Worm (Caenorhabditis elegans) whole organism, L3 larva: ENCODE data around the gene Y58A7A.4.

Experiments
- elt-2 ChIP-seq: sonication (generic microtip); optimal IDR thresholded peaks from 2 replicates; lab custom pipeline; 2016; ENCODE audit warnings: missing genetic modification reagents, mild to moderate bottlenecking, missing genetic modification characterization, missing compliant biosample characterization
- jun-1 ChIP-seq: fragments of 150-350 bp; optimal IDR thresholded peaks from 2 replicates; lab custom pipeline; 2014; ENCODE audit warnings: missing biosample characterization, missing genetic modification reagents, missing genetic modification characterization
- lin-39 ChIP-seq: fragments of 150-350 bp; optimal IDR thresholded peaks from 2 replicates; lab custom pipeline; 2018; ENCODE audit warnings: missing biosample characterization, missing genetic modification reagents, missing genetic modification characterization
- mdl-1 ChIP-seq: fragments of 150-350 bp; optimal IDR thresholded peaks from 2 replicates; lab custom pipeline; 2014; ENCODE audit warnings: missing biosample characterization, missing genetic modification characterization
- nhr-23 ChIP-seq: fragments of 150-350 bp; optimal IDR thresholded peaks from 2 replicates; lab custom pipeline; 2014; ENCODE audit warnings: missing biosample characterization, missing genetic modification reagents, missing genetic modification characterization
- nhr-76 ChIP-seq: fragments of 150-350 bp; sonication (generic microtip); optimal IDR thresholded peaks from 5 replicates; lab custom pipeline; 2014; ENCODE audit warnings: missing biosample characterization, missing genetic modification characterization
- pha-4 ChIP-seq: fragments of 150-350 bp; optimal IDR thresholded peaks from 2 replicates; lab custom pipeline; 2014; ENCODE audit warnings: missing biosample characterization, missing genetic modification reagents, missing genetic modification characterization
- pqm-1 ChIP-seq: fragments of 150-350 bp; optimal IDR thresholded peaks from 2 replicates; lab custom pipeline; 2017; ENCODE audit warnings: missing biosample characterization, missing genetic modification characterization, inconsistent platforms
- skn-1 ChIP-seq: fragments of 150-350 bp; optimal IDR thresholded peaks from 2 replicates; lab custom pipeline; 2014; ENCODE audit warnings: missing biosample characterization, missing genetic modification characterization
- unc-39 ChIP-seq: sonication (generic microtip); optimal IDR thresholded peaks from 4 replicates; lab custom pipeline; 2017; ENCODE audit warnings: missing biosample characterization, missing genetic modification characterization
- unc-62 ChIP-seq: fragments of 150-350 bp; sonication (generic microtip); optimal IDR thresholded peaks from 4 replicates; lab custom pipeline; 2014; ENCODE audit warnings: missing biosample characterization, missing genetic modification reagents, missing genetic modification characterization
- zag-1 ChIP-seq: fragments of 150-350 bp; optimal IDR thresholded peaks from 2 replicates; lab custom pipeline; 2014; ENCODE audit warnings: missing biosample characterization, missing genetic modification characterization
- ztf-11 ChIP-seq: fragments of 150-350 bp; optimal IDR thresholded peaks from 2 replicates; lab custom pipeline; 2014; ENCODE audit warnings: missing biosample characterization, missing genetic modification characterization

DNA sequence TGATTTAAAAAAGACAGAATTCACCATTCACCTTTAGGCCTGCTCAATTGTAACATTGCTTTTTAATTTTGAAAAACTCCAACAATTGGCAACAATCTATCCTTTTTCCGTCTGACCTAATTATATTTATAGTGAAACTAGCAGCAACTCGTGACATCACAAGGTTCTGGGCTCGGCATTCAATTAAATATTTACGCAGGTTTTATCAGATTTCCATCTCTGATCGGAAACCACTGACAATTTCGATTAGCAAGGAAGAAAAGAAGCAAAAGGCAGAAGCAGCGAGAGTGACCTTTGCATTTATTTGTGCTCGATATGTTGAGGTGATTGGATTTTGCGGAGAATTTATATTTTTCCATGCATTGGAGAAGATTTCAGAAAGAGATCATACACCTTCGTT is 5.6 kb upstream of the Y58A7A.4 start:
- TF ChIP-seq unc-62 (GFP tag; lab: Kevin White, UChicago) (no peak), unc-39 (tag; lab: Kevin White, UChicago) (no peak), ztf-11 (no peak), skn-1 (tag; lab: Kevin White, UChicago) (no peak), pqm-1 (tag; lab: Kevin White, UChicago) (no peak), nhr-23 (no peak), mdl-1 (tag; lab: Kevin White, UChicago) (no peak), nhr-76 (tag; lab: Kevin White, UChicago) (no peak), zag-1 (tag; lab: Kevin White, UChicago) (no peak), elt-2 (tag; lab: Kevin White, UChicago) (no peak), lin-39 (tag; lab: Kevin White, UChicago) (no peak), jun-1 (tag; lab: Kevin White, UChicago) (no peak), pha-4 (tag; lab: Kevin White, UChicago) (no peak)
